Worm (Caenorhabditis elegans): ENCODE measurements around the gene srd-70.

srd-70 gene

DNA sequence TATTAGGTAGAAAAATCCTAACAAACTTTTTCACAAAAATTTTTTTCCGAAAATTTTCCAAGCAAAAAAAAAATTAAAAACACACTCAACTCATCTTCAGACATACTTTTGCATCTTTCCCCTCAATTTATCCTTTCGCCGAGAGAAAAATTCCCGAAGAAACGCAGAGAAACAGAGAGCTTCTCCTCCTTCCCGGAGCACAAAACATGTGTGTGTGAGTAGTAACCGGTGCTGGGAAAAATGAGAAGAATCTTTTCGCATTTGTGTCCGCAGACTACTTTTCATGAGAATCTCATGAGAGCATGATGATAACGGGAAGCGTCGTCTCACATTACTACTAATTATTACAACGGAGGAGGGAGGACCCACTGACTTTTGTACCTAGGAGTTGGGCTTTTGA is 32.6 kb downstream of the srd-70 start:
- TF ChIP-seq nhr-20 (tag; optimal IDR thresholded peaks at IDR 0.05) (peak; percentile 3), ama-1 (optimal IDR thresholded peaks at IDR 0.05) (no peak), snu-23 (GFP tag; optimal IDR thresholded peaks at IDR 0.05) (peak; percentile 46), rnt-1 (tag; optimal IDR thresholded peaks at IDR 0.05) (peak; percentile 73), swsn-7 (tag; optimal IDR thresholded peaks at IDR 0.05) (peak; percentile 17), unc-98 (GFP tag; IDR thresholded peaks at IDR 0.05) (peak; percentile 16; the same call in 1 of the 2 replicates), nhr-47 (tag; optimal IDR thresholded peaks at IDR 0.05) (peak; percentile 5), pag-3 (tag; optimal IDR thresholded peaks at IDR 0.05; ENCODE audit: borderline replicate concordance, insufficient read depth) (no peak), lin-14 (GFP tag; optimal IDR thresholded peaks at IDR 0.05) (peak; percentile 67), lin-35 (GFP tag; optimal IDR thresholded peaks at IDR 0.05) (no peak), alr-1 (tag; optimal IDR thresholded peaks at IDR 0.05; ENCODE audit: borderline replicate concordance) (no peak), nhr-71 (tag; optimal IDR thresholded peaks at IDR 0.05) (peak; percentile 58), lsy-2 (tag; optimal IDR thresholded peaks at IDR 0.05) (peak in 1 of 2 experiments; percentile 36), F16B12.6 (tag; optimal IDR thresholded peaks at IDR 0.05) (no peak), jun-1 (tag; optimal IDR thresholded peaks at IDR 0.05) (no peak), mdl-1 (tag; optimal IDR thresholded peaks at IDR 0.05) (peak in 1 of 2 experiments; percentile 21), mep-1 (tag; optimal IDR thresholded peaks at IDR 0.05) (peak; percentile 41), C04F5.9 (tag; optimal IDR thresholded peaks at IDR 0.05) (no peak), dsc-1 (tag; optimal IDR thresholded peaks at IDR 0.05) (peak; percentile 85), ceh-82 (tag; optimal IDR thresholded peaks at IDR 0.05) (no peak), unc-62 (GFP tag; optimal IDR thresholded peaks at IDR 0.05) (no peak), efl-1 (optimal IDR thresholded peaks at IDR 0.05) (peak in 1 of 2 experiments; percentile 14), efl-1 (GFP tag; optimal IDR thresholded peaks at IDR 0.05 in 1 of 2) (peak in 1 of 2 experiments; percentile 27)

DNA sequence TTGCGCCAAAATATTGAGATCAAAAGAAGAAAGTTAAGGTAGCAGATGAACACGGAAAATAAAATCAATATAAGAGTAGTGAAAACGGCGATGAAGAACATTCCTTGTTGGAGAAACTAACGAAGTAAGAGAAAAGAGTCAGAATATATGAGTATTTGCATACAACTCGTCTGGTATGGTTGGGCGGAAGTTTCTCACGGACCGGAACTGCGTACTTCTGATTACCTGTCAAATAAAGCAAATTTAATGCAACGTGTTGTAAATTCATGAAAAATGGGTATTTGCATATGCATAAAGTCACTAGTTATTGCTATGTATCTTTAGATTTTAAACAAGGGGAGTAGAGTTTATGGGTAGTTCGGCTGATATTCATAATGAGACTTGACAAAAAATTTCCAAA is 35.2 kb downstream of the srd-70 start, which contains the start of gene srbc-78:
srbc-78 (minus strand) TSS at position 101 of the 400 bp plus-strand sequence.
- TF ChIP-seq nhr-76 (tag; optimal IDR thresholded peaks at IDR 0.05) (no peak), pag-3 (tag; optimal IDR thresholded peaks at IDR 0.05; ENCODE audit: borderline replicate concordance, insufficient read depth) (no peak), rnt-1 (tag; optimal IDR thresholded peaks at IDR 0.05) (no peak), isw-1 (GFP tag; IDR thresholded peaks at IDR 0.05) (no peak), zag-1 (tag; optimal IDR thresholded peaks at IDR 0.05) (no peak), unc-30 (tag; optimal IDR thresholded peaks at IDR 0.05) (no peak), ztf-4 (tag; optimal IDR thresholded peaks at IDR 0.05) (no peak), swsn-7 (tag; optimal IDR thresholded peaks at IDR 0.05) (no peak), nhr-237 (tag; optimal IDR thresholded peaks at IDR 0.05) (no peak), blmp-1 (tag; optimal IDR thresholded peaks at IDR 0.05) (no peak), mab-9 (GFP tag; IDR thresholded peaks at IDR 0.05) (no peak), nhr-84 (tag; optimal IDR thresholded peaks at IDR 0.05) (no peak), pqm-1 (tag; optimal IDR thresholded peaks at IDR 0.05) (no peak), jun-1 (tag; optimal IDR thresholded peaks at IDR 0.05) (no peak), snpc-4 (tag; optimal IDR thresholded peaks at IDR 0.05) (no peak), aly-2 (tag; optimal IDR thresholded peaks at IDR 0.05) (no peak)

DNA sequence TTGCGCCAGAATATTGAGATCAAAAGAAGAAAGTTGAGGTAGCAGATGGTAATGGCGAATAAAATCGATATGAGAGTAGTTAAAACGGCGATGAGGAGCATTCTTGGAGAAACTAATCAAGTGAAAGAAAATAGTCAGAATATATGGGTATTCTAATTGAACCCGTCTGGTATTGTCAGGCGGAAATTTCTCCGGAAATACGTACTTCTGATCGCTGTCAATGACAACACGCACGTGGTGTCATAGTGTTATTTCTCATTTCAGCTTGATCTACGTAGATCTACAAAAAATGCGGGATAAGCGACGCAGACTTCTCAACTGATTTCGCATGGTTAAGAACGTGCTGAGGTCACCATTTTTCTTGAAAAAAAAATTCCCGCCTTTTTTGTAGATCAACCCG is 38.5 kb downstream of the srd-70 start, which contains the start of gene srbc-79:
srbc-79 (minus strand) TSS at position 101 of the 400 bp plus-strand sequence.
- TF ChIP-seq nhr-85 (tag) (peak; percentile 19), fkh-10 (GFP tag; optimal IDR thresholded peaks at IDR 0.05) (no peak)
